Worm (Caenorhabditis elegans): ENCODE measurements around the gene F46C5.4.

F46C5.4 gene

DNA sequence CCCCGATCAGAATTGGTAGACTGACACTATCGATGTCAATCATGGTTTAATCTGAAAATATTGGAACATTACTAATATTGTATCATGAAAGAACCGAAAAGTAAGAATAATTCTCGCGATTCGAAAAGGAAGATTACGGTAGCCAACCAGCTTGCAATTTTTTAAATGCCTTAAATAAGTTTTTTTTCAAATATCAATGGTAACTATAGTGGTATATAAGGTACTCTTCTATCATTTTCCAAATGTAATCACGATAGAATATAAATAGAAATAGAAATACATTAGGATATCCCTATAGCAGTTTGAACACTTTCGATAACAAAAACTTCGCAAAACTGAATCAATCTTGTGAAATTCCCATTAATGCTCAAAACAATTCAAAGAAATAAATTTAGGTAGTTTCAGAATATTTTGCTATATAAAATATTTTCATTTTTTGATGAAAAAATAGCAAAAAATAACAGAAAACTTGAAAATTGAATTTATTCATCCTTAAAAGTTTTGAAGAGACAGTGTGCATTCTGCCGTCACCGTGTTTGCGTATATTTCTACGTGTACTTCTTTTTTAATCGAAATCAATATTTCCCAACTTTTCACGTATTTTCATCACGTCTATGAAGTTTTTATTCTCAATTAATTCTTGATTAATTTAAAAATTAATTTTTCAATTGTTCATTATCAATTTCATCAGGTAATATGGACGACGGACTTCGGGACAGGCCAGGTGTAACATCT is 25.0 kb upstream of the F46C5.4 start, which contains the start of the genes F46C5.9 and rer-1:
Gene F46C5.9, minus strand, starts transcription at position 51 of the 735 bp plus-strand sequence.
Gene rer-1, plus strand, starts transcription at position 692 of the 735 bp plus-strand sequence.
- TF ChIP-seq ceh-2 (tag; optimal IDR thresholded peaks at IDR 0.05): no peak
- TF ChIP-seq unc-42 (tag; optimal IDR thresholded peaks at IDR 0.05): peak; percentile 17
- TF ChIP-seq ceh-14 (tag; optimal IDR thresholded peaks at IDR 0.05): peak; percentile 37

ce11 chrII:8811825-8812224 is 24.1 kb upstream of the F46C5.4 start:
- TF ChIP-seq ceh-45 (GFP tag; IDR thresholded peaks at IDR 0.05): no peak
- no peak for TF ChIP-seq npax-4 (tag; optimal IDR thresholded peaks at IDR 0.05)
- TF ChIP-seq K02D7.2 (tag; optimal IDR thresholded peaks at IDR 0.05): no peak
- TF ChIP-seq ceh-22 (tag; optimal IDR thresholded peaks at IDR 0.05): no peak

- TF ChIP-seq elt-4 (tag; optimal IDR thresholded peaks at IDR 0.05) (no peak), elt-2 (tag; optimal IDR thresholded peaks at IDR 0.05) (no peak), fkh-10 (GFP tag; optimal IDR thresholded peaks at IDR 0.05) (no peak), dve-1 (tag; optimal IDR thresholded peaks at IDR 0.05) (no peak), ceh-45 (GFP tag; IDR thresholded peaks at IDR 0.05) (no peak)
These were observed 23.5 kb upstream of the F46C5.4 start for ce11 chrII:8812346-8812745.

- TF ChIP-seq tbx-2 (tag; optimal IDR thresholded peaks at IDR 0.05) (no peak), pag-3 (tag; optimal IDR thresholded peaks at IDR 0.05; ENCODE audit: borderline replicate concordance) (no peak), gmeb-2 (tag; optimal IDR thresholded peaks at IDR 0.05) (no peak)
These were observed 22.2 kb upstream of the F46C5.4 start for ce11 chrII:8813659-8814058.

DNA sequence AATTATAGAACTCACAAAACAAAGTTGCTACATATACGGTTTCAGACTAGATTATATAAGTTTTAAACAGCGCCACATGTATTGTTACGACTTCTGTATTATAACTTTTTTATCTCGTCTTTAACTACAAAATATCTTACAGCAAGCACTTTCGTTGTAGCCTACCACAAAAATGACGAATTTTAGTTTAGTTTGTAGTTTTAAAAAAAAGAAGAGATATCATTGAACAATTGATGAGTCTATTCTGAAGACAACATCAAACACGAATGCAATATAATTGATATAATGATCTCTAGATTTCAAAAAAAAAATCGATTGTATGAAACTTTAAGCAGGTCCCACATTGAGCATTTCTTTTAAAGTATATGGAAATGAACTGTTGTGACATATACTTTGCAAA is 21.6 kb upstream of the F46C5.4 start:
- TF ChIP-seq ceh-19 (GFP tag; optimal IDR thresholded peaks at IDR 0.05) (no peak), pros-1 (tag; optimal IDR thresholded peaks at IDR 0.05) (no peak), ceh-34 (tag; optimal IDR thresholded peaks at IDR 0.05) (no peak), unc-86 (tag; optimal IDR thresholded peaks at IDR 0.05) (no peak), tbx-7 (tag; optimal IDR thresholded peaks at IDR 0.05) (no peak), zip-5 (tag; optimal IDR thresholded peaks at IDR 0.05) (no peak), unc-42 (tag; optimal IDR thresholded peaks at IDR 0.05) (no peak), pha-2 (tag; optimal IDR thresholded peaks at IDR 0.05) (no peak), fkh-10 (GFP tag; optimal IDR thresholded peaks at IDR 0.05) (no peak), ceh-18 (tag; optimal IDR thresholded peaks at IDR 0.05) (no peak), F13H6.1 (tag; optimal IDR thresholded peaks at IDR 0.05) (no peak), npax-4 (tag; optimal IDR thresholded peaks at IDR 0.05) (no peak), ceh-2 (tag; optimal IDR thresholded peaks at IDR 0.05) (no peak), odd-2 (tag; optimal IDR thresholded peaks at IDR 0.05) (no peak), pag-3 (tag; optimal IDR thresholded peaks at IDR 0.05; ENCODE audit: borderline replicate concordance) (no peak), T23F11.4 (GFP tag; optimal IDR thresholded peaks at IDR 0.05) (no peak), gmeb-2 (tag; optimal IDR thresholded peaks at IDR 0.05) (no peak), C38D4.7 (GFP tag; optimal IDR thresholded peaks at IDR 0.05) (no peak), sox-4 (tag; optimal IDR thresholded peaks at IDR 0.05) (no peak), hlh-30 (tag; optimal IDR thresholded peaks at IDR 0.05; ENCODE audit: insufficient read depth) (no peak)

ce11 chrII:8817225-8817624 is 18.7 kb upstream of the F46C5.4 start:
- no peak for TF ChIP-seq elt-4 (tag; optimal IDR thresholded peaks at IDR 0.05)
- TF ChIP-seq lin-11 (tag; optimal IDR thresholded peaks at IDR 0.05): no peak

DNA sequence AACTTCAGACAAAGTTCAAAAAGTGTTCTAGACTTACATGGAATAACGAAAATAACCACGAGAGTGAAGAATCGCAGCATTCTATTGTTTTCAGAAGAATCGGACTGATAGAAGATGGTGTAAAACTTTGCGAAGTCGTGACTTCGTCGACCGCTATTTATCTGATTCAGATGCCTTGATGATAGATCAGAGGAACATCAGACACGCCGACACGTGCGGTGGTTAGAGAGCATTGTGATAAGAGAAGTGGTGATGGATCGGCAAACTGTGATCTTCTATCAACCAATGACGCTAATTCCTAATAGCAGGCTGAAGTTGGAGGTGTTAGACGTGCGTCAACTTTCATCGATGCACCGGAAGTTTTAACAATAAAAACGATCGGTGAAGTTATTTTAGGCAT is 17.6 kb upstream of the F46C5.4 start:
- TF ChIP-seq dmd-4 (tag; optimal IDR thresholded peaks at IDR 0.05; ENCODE audit: borderline replicate concordance) (no peak), nhr-11 (tag; optimal IDR thresholded peaks at IDR 0.05) (no peak), C08G9.2 (tag; optimal IDR thresholded peaks at IDR 0.05) (no peak), ttx-3 (tag; optimal IDR thresholded peaks at IDR 0.05) (no peak)

Measured in whole organism, late embryonic.